Fruit fly (Drosophila melanogaster) S2 (cell line): ENCODE measurements around the gene Pde11.

Experiments used
- CG8478 ChIP-seq: fragments of >200 bp; optimal IDR thresholded peaks from 2 replicates; lab custom pipeline; 2018
- CTCF ChIP-seq, 2 experiments: fragments of >200 bp; optimal IDR thresholded peaks; 2 replicates each; lab custom pipeline; 2018

DNA sequence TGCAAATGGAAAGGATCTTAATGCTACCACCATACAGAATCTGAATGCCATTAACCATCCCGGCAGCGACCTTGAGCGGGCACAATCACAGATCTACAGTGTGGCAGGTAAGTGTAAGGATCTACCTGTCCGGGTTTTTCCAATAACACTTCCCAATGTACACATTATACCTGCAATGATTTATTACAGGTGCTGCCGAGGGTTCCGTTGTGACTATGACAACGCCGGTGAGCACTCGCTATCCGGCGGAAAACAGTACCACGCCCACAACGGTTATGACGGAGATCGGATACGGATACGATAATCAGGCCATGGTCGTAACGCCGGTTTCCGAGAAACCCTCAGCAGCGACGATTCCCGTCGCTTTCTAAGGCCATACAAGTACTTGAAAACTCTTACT, 103.3 kb downstream of the Pde11 start:
- TF ChIP-seq CG8478 (lab: Kevin White, UChicago) (no peak), CTCF (optimal IDR thresholded peaks at IDR 0.05; lab: Kevin White, UChicago) (no peak)
